Worm (Caenorhabditis elegans): ENCODE data around the gene T25B6.4.

ce11 chrX:8998809-8999208 is 16.7 kb upstream of the T25B6.4 start, which contains the start of gene C24A3.1:
- TF ChIP-seq ceh-58 (GFP tag; IDR thresholded peaks at IDR 0.05) (no peak), B0019.2 (GFP tag; conservative IDR thresholded peaks at IDR 0.05) (no peak), nhr-90 (tag; optimal IDR thresholded peaks at IDR 0.05) (no peak), ekl-4 (GFP tag; IDR thresholded peaks at IDR 0.05) (no peak), unc-130 (GFP tag; optimal IDR thresholded peaks at IDR 0.05) (no peak), F52B5.7 (tag; optimal IDR thresholded peaks at IDR 0.05) (no peak), hmg-1.2 (GFP tag; IDR thresholded peaks at IDR 0.05) (no peak), sea-2 (GFP tag; IDR thresholded peaks at IDR 0.05) (no peak), zfh-2 (GFP tag; conservative IDR thresholded peaks at IDR 0.05) (no peak), attf-5 (GFP tag; optimal IDR thresholded peaks at IDR 0.05) (no peak)

Measured in whole organism, young adult.